Worm (Caenorhabditis elegans) whole organism, early embryonic: Measurements from ENCODE around the gene fbxc-43.

Experiments used
- ama-1 ChIP-seq: fragments of 150-350 bp; optimal IDR thresholded peaks from 2 replicates; lab custom pipeline; 2014
- ceh-36 ChIP-seq: sonication (generic microtip); optimal IDR thresholded peaks from 2 replicates; lab custom pipeline; 2016; ENCODE audit warnings: missing genetic modification characterization, inconsistent platforms, missing compliant biosample characterization
- hnd-1 ChIP-seq: sonication (generic microtip); optimal IDR thresholded peaks from 2 replicates; lab custom pipeline; 2016; ENCODE audit warnings: missing genetic modification characterization, missing compliant biosample characterization
- sea-1 ChIP-seq: fragments of 200-800 bp; sonication (Bioruptor generic); conservative IDR thresholded peaks from 2 replicates; pipeline ENCODE4 v1.3.6; 2022; ENCODE audit warnings: missing genetic modification characterization, missing compliant biosample characterization

ce11 chrII:4203729-4204184, 32.0 kb downstream of the fbxc-43 start, which contains the start of gene mth-1:
- TF ChIP-seq ama-1 (lab: Kevin White, UChicago) (no peak), ceh-36 (no peak), sea-1 (GFP tag; lab: Robert Waterston, UW) (no peak), hnd-1 (no peak)
